Fruit fly (Drosophila melanogaster) whole organism, embryonic: Measurements from ENCODE around the gene pes.

Experiments used
- CG10147 ChIP-seq: fragments of 200-800 bp; sonication (Bioruptor generic); optimal IDR thresholded peaks from 2 replicates; lab custom pipeline; 2019; ENCODE audit warnings: missing biosample characterization, mild to moderate bottlenecking, missing genetic modification characterization, moderate library complexity
- CG10209 ChIP-seq: fragments of 200-800 bp; sonication (Bioruptor generic); optimal IDR thresholded peaks from 3 replicates; lab custom pipeline; 2017; ENCODE audit warnings: missing biosample characterization, mild to moderate bottlenecking, missing genetic modification characterization, missing genetic modification reagents
- CG10565 ChIP-seq: fragments of 200-800 bp; sonication (Bioruptor generic); optimal IDR thresholded peaks from 3 replicates; lab custom pipeline; 2016; ENCODE audit warnings: missing biosample characterization, mild to moderate bottlenecking, missing genetic modification characterization
- CG11085 ChIP-seq: fragments of 200-800 bp; sonication (Bioruptor generic); IDR thresholded peaks from 2 replicates; pipeline ENCODE4 v1.3.6; 2022; ENCODE audit warnings: missing biosample characterization, missing genetic modification characterization
- CG11456 ChIP-seq: fragments of 200-800 bp; sonication (Bioruptor generic); IDR thresholded peaks from 3 replicates; pipeline ENCODE4 v1.3.6; 2022; ENCODE audit warnings: missing biosample characterization, missing genetic modification characterization
- CG11560 ChIP-seq: fragments of 200-800 bp; sonication (Bioruptor generic); IDR thresholded peaks from 3 replicates; pipeline ENCODE4 v1.3.6; 2022; ENCODE audit warnings: missing biosample characterization, missing genetic modification characterization
- CG12104 ChIP-seq: fragments of 200-800 bp; sonication (Bioruptor generic); optimal IDR thresholded peaks from 3 replicates; lab custom pipeline; 2016; ENCODE audit warnings: missing biosample characterization, missing genetic modification characterization
- CG13123 ChIP-seq: fragments of 200-800 bp; sonication (Bioruptor generic); optimal IDR thresholded peaks from 2 replicates; lab custom pipeline; 2016; ENCODE audit warnings: missing biosample characterization, missing genetic modification characterization
- CG13624 ChIP-seq: fragments of 200-800 bp; sonication (Bioruptor generic); optimal IDR thresholded peaks from 2 replicates; lab custom pipeline; 2016; ENCODE audit warnings: missing biosample characterization, missing genetic modification characterization
- CG14050 ChIP-seq: fragments of 200-800 bp; sonication (Bioruptor generic); IDR thresholded peaks from 3 replicates; pipeline ENCODE4 v1.3.6; 2022; ENCODE audit warnings: missing biosample characterization, missing genetic modification characterization
- CG15601 ChIP-seq: fragments of 200-800 bp; sonication (Bioruptor generic); optimal IDR thresholded peaks from 3 replicates; lab custom pipeline; 2019; ENCODE audit warnings: missing biosample characterization, mild to moderate bottlenecking, missing genetic modification characterization, moderate library complexity
- CG1602 ChIP-seq: fragments of 200-800 bp; sonication (Bioruptor generic); optimal IDR thresholded peaks from 3 replicates; lab custom pipeline; 2016; ENCODE audit warnings: missing biosample characterization, missing genetic modification characterization
- CG1832 ChIP-seq: fragments of 200-800 bp; sonication (Bioruptor generic); optimal IDR thresholded peaks from 2 replicates; lab custom pipeline; 2017; ENCODE audit warnings: missing biosample characterization, mild to moderate bottlenecking, missing genetic modification characterization, inconsistent platforms
- CG2678 ChIP-seq: fragments of 200-800 bp; sonication (Bioruptor generic); optimal IDR thresholded peaks from 3 replicates; lab custom pipeline; 2019; ENCODE audit warnings: missing biosample characterization, mild to moderate bottlenecking, missing genetic modification characterization, moderate library complexity
- CG30403 ChIP-seq: fragments of 200-800 bp; sonication (Bioruptor generic); optimal IDR thresholded peaks from 3 replicates; lab custom pipeline; 2016; ENCODE audit warnings: missing biosample characterization, missing genetic modification characterization
- CG30431 ChIP-seq: fragments of 200-800 bp; sonication (Bioruptor generic); optimal IDR thresholded peaks from 2 replicates; lab custom pipeline; 2017; ENCODE audit warnings: missing biosample characterization, missing genetic modification characterization
- CG32772 ChIP-seq: fragments of 200-800 bp; sonication (Bioruptor generic); IDR thresholded peaks from 2 replicates; pipeline ENCODE4 v1.3.6; 2022; ENCODE audit warnings: missing biosample characterization, missing genetic modification characterization
- CG34224 ChIP-seq: fragments of 200-800 bp; sonication (Bioruptor generic); IDR thresholded peaks from 3 replicates; pipeline ENCODE4 v1.3.6; 2022; ENCODE audit warnings: missing biosample characterization, missing genetic modification characterization; ENCODE audit not compliant: partially characterized antibody
- CG4328 ChIP-seq: fragments of 200-800 bp; sonication (Bioruptor generic); optimal IDR thresholded peaks from 3 replicates; lab custom pipeline; 2017; ENCODE audit warnings: missing biosample characterization, missing genetic modification reagents, missing genetic modification characterization
- CG7372 ChIP-seq: fragments of 200-800 bp; sonication (Bioruptor generic); IDR thresholded peaks from 2 replicates; pipeline ENCODE4 v1.3.6; 2022; ENCODE audit warnings: missing biosample characterization, missing genetic modification characterization
- CG9609 ChIP-seq: fragments of 200-800 bp; sonication (Bioruptor generic); optimal IDR thresholded peaks from 3 replicates; lab custom pipeline; 2016; ENCODE audit warnings: missing biosample characterization, missing genetic modification characterization
- CG9932 ChIP-seq: fragments of 200-800 bp; sonication (Bioruptor generic); IDR thresholded peaks from 2 replicates; pipeline ENCODE4 v1.3.6; 2022; ENCODE audit warnings: missing biosample characterization, missing genetic modification characterization
- Dek ChIP-seq: fragments of 200-800 bp; sonication (Bioruptor generic); optimal IDR thresholded peaks from 3 replicates; lab custom pipeline; 2019; ENCODE audit warnings: missing biosample characterization, mild to moderate bottlenecking, missing genetic modification characterization, moderate library complexity
- Dp ChIP-seq: fragments of 200-800 bp; sonication (Bioruptor generic); optimal IDR thresholded peaks from 2 replicates; lab custom pipeline; 2018; ENCODE audit warnings: missing biosample characterization, mild to moderate bottlenecking, missing genetic modification characterization, moderate library complexity
- Fer3 ChIP-seq: fragments of 200-800 bp; sonication (Bioruptor generic); optimal IDR thresholded peaks from 2 replicates; lab custom pipeline; 2018; ENCODE audit warnings: missing biosample characterization, mild to moderate bottlenecking, missing genetic modification characterization, moderate library complexity
- HLH54F ChIP-seq: fragments of 200-800 bp; sonication (Bioruptor generic); optimal IDR thresholded peaks from 3 replicates; lab custom pipeline; 2016; ENCODE audit warnings: missing biosample characterization, missing genetic modification characterization
- NC2β ChIP-seq: fragments of 200-800 bp; sonication (Bioruptor generic); optimal IDR thresholded peaks from 2 replicates; lab custom pipeline; 2016; ENCODE audit warnings: missing biosample characterization, missing genetic modification characterization
- Pdp1 ChIP-seq, 2 experiments: fragments of 200-800 bp; sonication (Bioruptor generic); optimal IDR thresholded peaks; 3 replicates each; lab custom pipeline; 2016; ENCODE audit warnings: missing biosample characterization in 2 of 2, missing genetic modification characterization in 2 of 2, mild to moderate bottlenecking in 1 of 2, moderate library complexity in 1 of 2
- Rfx ChIP-seq: fragments of 200-800 bp; sonication (Bioruptor generic); IDR thresholded peaks from 2 replicates; pipeline ENCODE4 v1.3.6; 2022; ENCODE audit warnings: missing biosample characterization, missing genetic modification characterization
- ato ChIP-seq: fragments of 200-800 bp; sonication (Bioruptor generic); IDR thresholded peaks from 2 replicates; pipeline ENCODE4 v1.3.6; 2022; ENCODE audit warnings: missing biosample characterization, missing genetic modification characterization; ENCODE audit not compliant: partially characterized antibody
- chif ChIP-seq, 2 experiments: fragments of 200-800 bp; sonication (Bioruptor generic); optimal IDR thresholded peaks; 3 replicates each; lab custom pipeline; 2016; ENCODE audit warnings: missing biosample characterization in 2 of 2, missing genetic modification characterization in 2 of 2
- crol ChIP-seq: fragments of 200-800 bp; sonication (Bioruptor generic); IDR thresholded peaks from 2 replicates; pipeline ENCODE4 v1.3.6; 2022; ENCODE audit warnings: missing biosample characterization, missing genetic modification characterization
- danr ChIP-seq: fragments of 200-800 bp; sonication (Bioruptor generic); IDR thresholded peaks from 2 replicates; pipeline ENCODE4 v1.3.6; 2022; ENCODE audit warnings: missing biosample characterization, missing genetic modification characterization
- dmrt99B ChIP-seq: fragments of 200-800 bp; sonication (Bioruptor generic); optimal IDR thresholded peaks from 2 replicates; lab custom pipeline; 2018; ENCODE audit warnings: missing biosample characterization, mild to moderate bottlenecking, missing genetic modification characterization, moderate library complexity
- en ChIP-seq: fragments of 200-800 bp; sonication (Bioruptor generic); optimal IDR thresholded peaks from 2 replicates; lab custom pipeline; 2016; ENCODE audit warnings: missing biosample characterization, missing genetic modification characterization
- gcm ChIP-seq: fragments of 200-800 bp; sonication (Bioruptor generic); optimal IDR thresholded peaks from 2 replicates; lab custom pipeline; 2019; ENCODE audit warnings: missing biosample characterization, mild to moderate bottlenecking, missing genetic modification characterization, moderate library complexity
- h ChIP-seq: fragments of >200 bp; optimal IDR thresholded peaks from 2 replicates; lab custom pipeline; 2017
- hb ChIP-seq: fragments of 200-800 bp; sonication (Bioruptor generic); IDR thresholded peaks from 3 replicates; pipeline ENCODE4 v1.3.6; 2022; ENCODE audit warnings: missing biosample characterization, missing genetic modification characterization; ENCODE audit not compliant: partially characterized antibody
- hbn ChIP-seq: fragments of 200-800 bp; sonication (Bioruptor generic); IDR thresholded peaks from 2 replicates; pipeline ENCODE4 v1.3.6; 2022; ENCODE audit warnings: missing biosample characterization, missing genetic modification characterization; ENCODE audit not compliant: partially characterized antibody
- kni ChIP-seq: fragments of 200-800 bp; sonication (Bioruptor generic); optimal IDR thresholded peaks from 3 replicates; lab custom pipeline; 2017; ENCODE audit warnings: mild to moderate bottlenecking, missing biosample characterization, missing genetic modification reagents, missing genetic modification characterization
- maf-S ChIP-seq: fragments of 200-800 bp; sonication (Bioruptor generic); optimal IDR thresholded peaks from 2 replicates; lab custom pipeline; 2016; ENCODE audit warnings: missing biosample characterization, missing genetic modification characterization
- pnt ChIP-seq: fragments of 200-800 bp; sonication (Bioruptor generic); optimal IDR thresholded peaks from 3 replicates; lab custom pipeline; 2016; ENCODE audit warnings: missing biosample characterization, missing genetic modification characterization
- rib ChIP-seq: fragments of 200-800 bp; sonication (Bioruptor generic); IDR thresholded peaks from 2 replicates; pipeline ENCODE4 v1.3.6; 2022; ENCODE audit warnings: missing biosample characterization, missing genetic modification characterization
- seq ChIP-seq: fragments of 200-800 bp; sonication (Bioruptor generic); IDR thresholded peaks from 2 replicates; pipeline ENCODE4 v1.3.6; 2022; ENCODE audit warnings: missing biosample characterization, missing genetic modification characterization
- sim ChIP-seq: fragments of 200-800 bp; sonication (Bioruptor generic); IDR thresholded peaks from 2 replicates; pipeline ENCODE4 v1.3.6; 2022; ENCODE audit warnings: missing biosample characterization, missing genetic modification characterization
- sob ChIP-seq: fragments of 200-800 bp; sonication (Bioruptor generic); IDR thresholded peaks from 2 replicates; pipeline ENCODE4 v1.3.6; 2022; ENCODE audit warnings: missing biosample characterization, missing genetic modification characterization
- sr ChIP-seq: fragments of 200-800 bp; sonication (Bioruptor generic); IDR thresholded peaks from 3 replicates; pipeline ENCODE4 v1.3.6; 2022; ENCODE audit warnings: missing biosample characterization, missing genetic modification characterization
- stwl ChIP-seq: fragments of 200-800 bp; sonication (Bioruptor generic); optimal IDR thresholded peaks from 3 replicates; lab custom pipeline; 2018; ENCODE audit warnings: missing biosample characterization, mild to moderate bottlenecking, missing genetic modification characterization, moderate library complexity
- vvl ChIP-seq: fragments of 200-800 bp; sonication (Bioruptor generic); IDR thresholded peaks from 2 replicates; pipeline ENCODE4 v1.3.6; 2022; ENCODE audit warnings: missing biosample characterization, missing genetic modification characterization
- wdn ChIP-seq: fragments of 200-800 bp; sonication (Bioruptor generic); IDR thresholded peaks from 2 replicates; pipeline ENCODE4 v1.3.6; 2022; ENCODE audit warnings: missing biosample characterization, missing genetic modification characterization

pes gene

dm6 chr2L:7957068-7957868 lies 36.7 kb downstream of the pes start (continued):
- TF ChIP-seq CG9609 (no peak), CG30431 (GFP tag; lab: Kevin White, UChicago) (peak; percentile 55), CG11456 (GFP tag; lab: Robert Waterston, UW) (no peak), CG15601 (tag; lab: Kevin White, UChicago) (peak; percentile 24), CG4328 (no peak), CG9932 (GFP tag; lab: Robert Waterston, UW) (peak; percentile 47; the same call in 1 of the 2 replicates), HLH54F (GFP tag; lab: Kevin White, UChicago) (peak; percentile 54), CG30403 (GFP tag; lab: Kevin White, UChicago) (peak; percentile 55), CG2678 (peak; percentile 73), rib (GFP tag; lab: Robert Waterston, UW) (no peak), CG11560 (tag; lab: Robert Waterston, UW) (no peak), Dek (tag; lab: Kevin White, UChicago) (peak; percentile 20), Pdp1 (GFP tag; optimal IDR thresholded peaks at IDR 0.05; lab: Kevin White, UChicago) (peak in 1 of 2 experiments; percentile 39), stwl (tag; lab: Kevin White, UChicago) (no peak), CG34224 (GFP tag; lab: Robert Waterston, UW) (no peak), maf-S (GFP tag; lab: Kevin White, UChicago) (no peak), CG12104 (GFP tag; lab: Kevin White, UChicago) (peak; percentile 19), sob (GFP tag; lab: Robert Waterston, UW) (no peak), pnt (GFP tag; lab: Kevin White, UChicago) (no peak), CG10209 (peak; percentile 67), CG14050 (peak; percentile 43; the same call in 2 of the 3 replicates), wdn (GFP tag; lab: Robert Waterston, UW) (0 out of 2 replicates have a peak, but pooled peaks have one; percentile 18), CG10565 (GFP tag; lab: Kevin White, UChicago) (no peak), CG13123 (GFP tag; lab: Kevin White, UChicago) (no peak), hb (GFP tag; lab: Robert Waterston, UW) (no peak), crol (no peak), NC2β (no peak), Fer3 (no peak), danr (GFP tag; lab: Robert Waterston, UW) (peak; percentile 67; the same call in 1 of the 2 replicates), CG7372 (GFP tag; lab: Robert Waterston, UW) (peak; percentile 22; the same call in 1 of the 2 replicates), dmrt99B (tag; lab: Kevin White, UChicago) (peak; percentile 79), CG10147 (GFP tag; lab: Kevin White, UChicago) (peak; percentile 38), ato (GFP tag; lab: Robert Waterston, UW) (no peak), sr (GFP tag; lab: Robert Waterston, UW) (no peak), seq (GFP tag; lab: Robert Waterston, UW) (no peak), CG1602 (GFP tag; lab: Kevin White, UChicago) (peak; percentile 26), CG11085 (GFP tag; lab: Robert Waterston, UW) (no peak), h (lab: Kevin White, UChicago) (no peak), gcm (GFP tag; lab: Kevin White, UChicago) (peak; percentile 6), CG13624 (no peak), vvl (GFP tag; lab: Robert Waterston, UW) (no peak), kni (GFP tag; lab: Kevin White, UChicago) (no peak), en (GFP tag; lab: Kevin White, UChicago) (no peak), chif (GFP tag; optimal IDR thresholded peaks at IDR 0.05; lab: Kevin White, UChicago) (peak in 1 of 2 experiments; percentile 11), sim (GFP tag; lab: Robert Waterston, UW) (no peak), CG32772 (GFP tag; lab: Robert Waterston, UW) (peak; percentile 29; the same call in 1 of the 2 replicates), Rfx (GFP tag; lab: Robert Waterston, UW) (0 out of 2 replicates have a peak, but pooled peaks have one; percentile 31), hbn (no peak), Dp (no peak), CG1832 (no peak)
